Worm (Caenorhabditis elegans): ENCODE measurements around the gene spp-3.

Gene spp-3

DNA sequence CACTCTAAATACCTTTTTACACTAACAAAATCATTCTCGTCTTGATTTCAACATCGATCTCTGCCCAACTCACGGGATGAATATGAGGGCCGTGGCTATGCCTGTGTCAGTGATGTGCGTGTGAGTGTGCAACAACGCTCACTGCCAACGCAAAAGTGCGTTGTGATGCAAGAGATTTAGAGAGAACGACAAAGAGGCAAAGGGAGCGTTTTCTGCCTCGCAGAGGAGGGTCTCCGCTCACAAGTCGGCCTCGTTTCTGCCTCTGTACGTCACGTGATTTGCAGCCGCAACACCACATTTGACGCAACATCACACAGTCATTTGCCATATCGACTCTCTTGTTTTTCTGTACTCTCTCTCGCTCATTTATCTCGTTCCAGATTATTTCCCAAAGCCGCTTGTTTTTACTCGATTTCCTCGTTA is 19.2 kb upstream of the spp-3 start, which contains the start of gene epg-7 (continued):
- TF ChIP-seq unc-30 (tag; optimal IDR thresholded peaks at IDR 0.05), result no peak
- TF ChIP-seq fkh-8 (tag; optimal IDR thresholded peaks at IDR 0.05), result peak; percentile 98
- peak; percentile 94 for TF ChIP-seq lin-13 (GFP tag; optimal IDR thresholded peaks at IDR 0.05)
- peak; percentile 63 for TF ChIP-seq aha-1 (tag; optimal IDR thresholded peaks at IDR 0.05)
- peak; percentile 65 for TF ChIP-seq snpc-4 (tag; optimal IDR thresholded peaks at IDR 0.05)
- TF ChIP-seq swsn-7 (tag; optimal IDR thresholded peaks at IDR 0.05), result peak; percentile 98
- peak; percentile 95 for TF ChIP-seq egl-13 (tag; optimal IDR thresholded peaks at IDR 0.05)
- TF ChIP-seq egl-27 (tag; optimal IDR thresholded peaks at IDR 0.05), result peak; percentile 42 to 46
- TF ChIP-seq dsc-1 (tag; optimal IDR thresholded peaks at IDR 0.05), result peak; percentile 99
- TF ChIP-seq alr-1 (tag; optimal IDR thresholded peaks at IDR 0.05; ENCODE audit: borderline replicate concordance), result no peak
- TF ChIP-seq xbp-1 (tag; optimal IDR thresholded peaks at IDR 0.05), result peak; percentile 98
- TF ChIP-seq sptf-1 (tag; optimal IDR thresholded peaks at IDR 0.05), result no peak
- TF ChIP-seq pax-3 (tag; optimal IDR thresholded peaks at IDR 0.05), result peak; percentile 83
- TF ChIP-seq snu-23 (GFP tag; optimal IDR thresholded peaks at IDR 0.05), result peak; percentile 99
- peak; percentile 95 for TF ChIP-seq nhr-19 (GFP tag; conservative IDR thresholded peaks at IDR 0.05)
- TF ChIP-seq nhr-237 (tag; optimal IDR thresholded peaks at IDR 0.05), result peak; percentile 75
- peak; percentile 98 for TF ChIP-seq nhr-20 (tag; optimal IDR thresholded peaks at IDR 0.05)
- TF ChIP-seq tbx-2 (tag; optimal IDR thresholded peaks at IDR 0.05), result peak; percentile 98
- TF ChIP-seq nhr-11 (tag; optimal IDR thresholded peaks at IDR 0.05), result peak; percentile 71
- peak; percentile 65 to 76 (median 71) for TF ChIP-seq dpl-1 (GFP tag; optimal IDR thresholded peaks at IDR 0.05)
- TF ChIP-seq zip-4 (GFP tag; optimal IDR thresholded peaks at IDR 0.05), result peak; percentile 84
- peak; percentile 89 for TF ChIP-seq grh-1 (GFP tag; IDR thresholded peaks at IDR 0.05)
- TF ChIP-seq ztf-4 (tag; optimal IDR thresholded peaks at IDR 0.05), result peak; percentile 96
- TF ChIP-seq unc-62 (GFP tag; optimal IDR thresholded peaks at IDR 0.05), result no peak
- TF ChIP-seq ceh-8 (GFP tag; optimal IDR thresholded peaks at IDR 0.05), result peak; percentile 95
- TF ChIP-seq nhr-28 (tag; optimal IDR thresholded peaks at IDR 0.05), result no peak
- TF ChIP-seq efl-1 (optimal IDR thresholded peaks at IDR 0.05), result peak; percentile 81 to 85
- peak; percentile 67 to 97 for TF ChIP-seq efl-1 (GFP tag; optimal IDR thresholded peaks at IDR 0.05 in 1 of 2)
- peak; percentile 99 for TF ChIP-seq lin-14 (GFP tag; optimal IDR thresholded peaks at IDR 0.05)
- no peak for TF ChIP-seq pag-3 (tag; optimal IDR thresholded peaks at IDR 0.05; ENCODE audit: borderline replicate concordance, insufficient read depth)
- peak; percentile 51 for TF ChIP-seq hpl-2 (GFP tag; optimal IDR thresholded peaks at IDR 0.05)
- TF ChIP-seq ets-5 (GFP tag; IDR thresholded peaks at IDR 0.05), result no peak
- TF ChIP-seq Y116A8C.19 (tag; optimal IDR thresholded peaks at IDR 0.05; ENCODE audit: borderline replicate concordance), result no peak
- TF ChIP-seq blmp-1 (tag; optimal IDR thresholded peaks at IDR 0.05), result peak; percentile 59
- TF ChIP-seq lin-35 (GFP tag; optimal IDR thresholded peaks at IDR 0.05), result peak; percentile 84 to 90
- no peak for TF ChIP-seq ceh-63 (GFP tag; optimal IDR thresholded peaks at IDR 0.05)
- no peak for TF ChIP-seq tlp-1 (tag; optimal IDR thresholded peaks at IDR 0.05)
- peak; percentile 86 for TF ChIP-seq fos-1 (tag; optimal IDR thresholded peaks at IDR 0.05)
- TF ChIP-seq zag-1 (tag; optimal IDR thresholded peaks at IDR 0.05), result peak; percentile 90
- peak; percentile 88 for TF ChIP-seq unc-130 (tag; optimal IDR thresholded peaks at IDR 0.05)
- peak; percentile 95 for TF ChIP-seq irx-1 (tag; optimal IDR thresholded peaks at IDR 0.05)
- peak; percentile 94 for TF ChIP-seq nhr-77 (tag; optimal IDR thresholded peaks at IDR 0.05)
- peak in 3 of 6 experiments; percentile 7 to 88 (median 86) for TF ChIP-seq elt-3 (tag; optimal IDR thresholded peaks at IDR 0.05)
- no peak for TF ChIP-seq nhr-84 (tag; optimal IDR thresholded peaks at IDR 0.05)
- TF ChIP-seq lir-3 (tag; optimal IDR thresholded peaks at IDR 0.05; ENCODE audit: poor library complexity), result peak; percentile 80
- TF ChIP-seq ceh-90 (tag; optimal IDR thresholded peaks at IDR 0.05), result no peak
- TF ChIP-seq ama-1 (optimal IDR thresholded peaks at IDR 0.05), result peak; percentile 80
- TF ChIP-seq F16B12.6 (tag; optimal IDR thresholded peaks at IDR 0.05), result peak; percentile 94
- peak; percentile 50 for TF ChIP-seq skn-1 (tag; optimal IDR thresholded peaks at IDR 0.05)
- TF ChIP-seq mep-1 (tag; optimal IDR thresholded peaks at IDR 0.05), result peak; percentile 95
- no peak for TF ChIP-seq nhr-12 (tag; optimal IDR thresholded peaks at IDR 0.05)
- TF ChIP-seq rnt-1 (tag; optimal IDR thresholded peaks at IDR 0.05), result peak; percentile 94
- no peak for TF ChIP-seq pqm-1 (tag; optimal IDR thresholded peaks at IDR 0.05)
